Fruit fly (Drosophila melanogaster): ENCODE results near the gene CG32161.

- TF ChIP-seq fru (GFP tag; optimal IDR thresholded peaks at IDR 0.05) (no peak), HLH106 (tag; optimal IDR thresholded peaks at IDR 0.05) (no peak), brk (GFP tag; optimal IDR thresholded peaks at IDR 0.05) (no peak), ey (GFP tag; optimal IDR thresholded peaks at IDR 0.05) (no peak), lola (GFP tag; optimal IDR thresholded peaks at IDR 0.05) (no peak), Rel (GFP tag; optimal IDR thresholded peaks at IDR 0.05) (no peak), Rel (tag; optimal IDR thresholded peaks at IDR 0.05) (no peak)
Observed at dm6 chr3L:16810512-16810911, 35.5 kb upstream of the CG32161 start.
